Worm (Caenorhabditis elegans): ENCODE measurements around the gene coq-8.

coq-8 gene

ce11 chrIII:4863127-4863526 is at the start of gene coq-8:
Gene coq-8, plus strand, starts transcription at chrIII:4863427.
- TF ChIP-seq aly-1 (tag; optimal IDR thresholded peaks at IDR 0.05) (no peak), ceh-36 (tag; optimal IDR thresholded peaks at IDR 0.05) (no peak), tbx-37 (GFP tag; conservative IDR thresholded peaks at IDR 0.05) (no peak), flt-1 (GFP tag; IDR thresholded peaks at IDR 0.05) (no peak), hmg-4 (GFP tag; optimal IDR thresholded peaks at IDR 0.05) (no peak), tra-4 (tag; optimal IDR thresholded peaks at IDR 0.05) (no peak), pes-1 (GFP tag; IDR thresholded peaks at IDR 0.05) (no peak), tbx-11 (GFP tag; IDR thresholded peaks at IDR 0.05) (no peak), B0310.2 (tag; optimal IDR thresholded peaks at IDR 0.05) (no peak), hmbx-1 (tag; optimal IDR thresholded peaks at IDR 0.05) (no peak), hnd-1 (tag; optimal IDR thresholded peaks at IDR 0.05) (no peak), ceh-13 (GFP tag; optimal IDR thresholded peaks at IDR 0.05) (no peak), ets-7 (tag; optimal IDR thresholded peaks at IDR 0.05) (no peak), scrt-1 (GFP tag; IDR thresholded peaks at IDR 0.05) (no peak), F13C5.2 (tag; optimal IDR thresholded peaks at IDR 0.05) (no peak), sea-1 (GFP tag; conservative IDR thresholded peaks at IDR 0.05) (no peak), ama-1 (optimal IDR thresholded peaks at IDR 0.05) (no peak)

ce11 chrIII:4814730-4815129 is 48.5 kb upstream of the coq-8 start, which contains the start of gene arl-6:
Gene arl-6, minus strand, starts transcription at chrIII:4814830.
- TF ChIP-seq ceh-36 (tag; optimal IDR thresholded peaks at IDR 0.05) (no peak), B0310.2 (tag; optimal IDR thresholded peaks at IDR 0.05) (no peak), tbx-11 (GFP tag; IDR thresholded peaks at IDR 0.05) (no peak), ceh-13 (GFP tag; optimal IDR thresholded peaks at IDR 0.05) (no peak), scrt-1 (GFP tag; IDR thresholded peaks at IDR 0.05) (no peak), F13C5.2 (tag; optimal IDR thresholded peaks at IDR 0.05) (no peak), aly-1 (tag; optimal IDR thresholded peaks at IDR 0.05) (no peak), hnd-1 (tag; optimal IDR thresholded peaks at IDR 0.05) (no peak), flt-1 (GFP tag; IDR thresholded peaks at IDR 0.05) (no peak), tbx-37 (GFP tag; conservative IDR thresholded peaks at IDR 0.05) (no peak)

- TF ChIP-seq B0310.2 (tag; optimal IDR thresholded peaks at IDR 0.05): no peak
- no peak for TF ChIP-seq ets-7 (tag; optimal IDR thresholded peaks at IDR 0.05)
- no peak for TF ChIP-seq hnd-1 (tag; optimal IDR thresholded peaks at IDR 0.05)
- no peak for TF ChIP-seq ama-1 (optimal IDR thresholded peaks at IDR 0.05)
- no peak for TF ChIP-seq scrt-1 (GFP tag; IDR thresholded peaks at IDR 0.05)
- TF ChIP-seq F13C5.2 (tag; optimal IDR thresholded peaks at IDR 0.05): no peak
- no peak for TF ChIP-seq ceh-36 (tag; optimal IDR thresholded peaks at IDR 0.05)
- no peak for TF ChIP-seq tbx-37 (GFP tag; conservative IDR thresholded peaks at IDR 0.05)
- no peak for TF ChIP-seq ceh-13 (GFP tag; optimal IDR thresholded peaks at IDR 0.05)
- no peak for TF ChIP-seq tbx-11 (GFP tag; IDR thresholded peaks at IDR 0.05)
- TF ChIP-seq hmbx-1 (tag; optimal IDR thresholded peaks at IDR 0.05): no peak
- no peak for TF ChIP-seq aly-1 (tag; optimal IDR thresholded peaks at IDR 0.05)
- no peak for TF ChIP-seq sea-1 (GFP tag; conservative IDR thresholded peaks at IDR 0.05)
- TF ChIP-seq pes-1 (GFP tag; IDR thresholded peaks at IDR 0.05): no peak
- no peak for TF ChIP-seq tra-4 (tag; optimal IDR thresholded peaks at IDR 0.05)
- no peak for TF ChIP-seq hmg-4 (GFP tag; optimal IDR thresholded peaks at IDR 0.05)
Observed at ce11 chrIII:4817240-4817639, 46.0 kb upstream of the coq-8 start, which contains the start of gene F26A1.4. Gene F26A1.4, plus strand, starts transcription at chrIII:4817540.

ce11 chrIII:4819843-4820242 is 43.4 kb upstream of the coq-8 start, which contains the start of gene F26A1.7:
Gene F26A1.7, minus strand, starts transcription at chrIII:4819943.
- TF ChIP-seq scrt-1 (GFP tag; IDR thresholded peaks at IDR 0.05) (no peak), pes-1 (GFP tag; IDR thresholded peaks at IDR 0.05) (no peak), ama-1 (optimal IDR thresholded peaks at IDR 0.05) (no peak)

ce11 chrIII:4822140-4822539 is 41.1 kb upstream of the coq-8 start, which contains the start of gene F26A1.8:
Gene F26A1.8, minus strand, starts transcription at chrIII:4822240.
- TF ChIP-seq pes-1 (GFP tag; IDR thresholded peaks at IDR 0.05): no peak
- no peak for TF ChIP-seq tbx-11 (GFP tag; IDR thresholded peaks at IDR 0.05)
- TF ChIP-seq hnd-1 (tag; optimal IDR thresholded peaks at IDR 0.05): no peak
- TF ChIP-seq ama-1 (optimal IDR thresholded peaks at IDR 0.05): no peak
- TF ChIP-seq sea-1 (GFP tag; conservative IDR thresholded peaks at IDR 0.05): no peak
- no peak for TF ChIP-seq tra-4 (tag; optimal IDR thresholded peaks at IDR 0.05)
- no peak for TF ChIP-seq hmg-4 (GFP tag; optimal IDR thresholded peaks at IDR 0.05)
- no peak for TF ChIP-seq flt-1 (GFP tag; IDR thresholded peaks at IDR 0.05)
- TF ChIP-seq scrt-1 (GFP tag; IDR thresholded peaks at IDR 0.05): no peak
- TF ChIP-seq ets-7 (tag; optimal IDR thresholded peaks at IDR 0.05): no peak
- no peak for TF ChIP-seq ceh-13 (GFP tag; optimal IDR thresholded peaks at IDR 0.05)
- no peak for TF ChIP-seq B0310.2 (tag; optimal IDR thresholded peaks at IDR 0.05)
- TF ChIP-seq aly-1 (tag; optimal IDR thresholded peaks at IDR 0.05): no peak
- TF ChIP-seq tbx-37 (GFP tag; conservative IDR thresholded peaks at IDR 0.05): no peak
- TF ChIP-seq F13C5.2 (tag; optimal IDR thresholded peaks at IDR 0.05): no peak
- TF ChIP-seq ceh-36 (tag; optimal IDR thresholded peaks at IDR 0.05): no peak
- no peak for TF ChIP-seq hmbx-1 (tag; optimal IDR thresholded peaks at IDR 0.05)

- TF ChIP-seq tbx-11 (GFP tag; IDR thresholded peaks at IDR 0.05): no peak
- TF ChIP-seq B0310.2 (tag; optimal IDR thresholded peaks at IDR 0.05): no peak
- no peak for TF ChIP-seq hmg-4 (GFP tag; optimal IDR thresholded peaks at IDR 0.05)
- no peak for TF ChIP-seq ceh-36 (tag; optimal IDR thresholded peaks at IDR 0.05)
- no peak for TF ChIP-seq tra-4 (tag; optimal IDR thresholded peaks at IDR 0.05)
- no peak for TF ChIP-seq tbx-37 (GFP tag; conservative IDR thresholded peaks at IDR 0.05)
- no peak for TF ChIP-seq scrt-1 (GFP tag; IDR thresholded peaks at IDR 0.05)
- TF ChIP-seq ama-1 (optimal IDR thresholded peaks at IDR 0.05): no peak
- TF ChIP-seq hmbx-1 (tag; optimal IDR thresholded peaks at IDR 0.05): no peak
- no peak for TF ChIP-seq pes-1 (GFP tag; IDR thresholded peaks at IDR 0.05)
- no peak for TF ChIP-seq flt-1 (GFP tag; IDR thresholded peaks at IDR 0.05)
- TF ChIP-seq ets-7 (tag; optimal IDR thresholded peaks at IDR 0.05): no peak
- no peak for TF ChIP-seq ceh-13 (GFP tag; optimal IDR thresholded peaks at IDR 0.05)
- TF ChIP-seq hnd-1 (tag; optimal IDR thresholded peaks at IDR 0.05): no peak
- TF ChIP-seq aly-1 (tag; optimal IDR thresholded peaks at IDR 0.05): no peak
- no peak for TF ChIP-seq F13C5.2 (tag; optimal IDR thresholded peaks at IDR 0.05)
Observed at ce11 chrIII:4826606-4827005, 36.6 kb upstream of the coq-8 start, which contains the start of gene F26A1.3. Gene F26A1.3, plus strand, starts transcription at chrIII:4826906.

ce11 chrIII:4829440-4829839 is 33.8 kb upstream of the coq-8 start, which contains the start of gene F26A1.9:
Gene F26A1.9, minus strand, starts transcription at chrIII:4829540.
- no peak for TF ChIP-seq ama-1 (optimal IDR thresholded peaks at IDR 0.05)
- no peak for TF ChIP-seq tbx-37 (GFP tag; conservative IDR thresholded peaks at IDR 0.05)
- TF ChIP-seq tra-4 (tag; optimal IDR thresholded peaks at IDR 0.05): no peak
- no peak for TF ChIP-seq hnd-1 (tag; optimal IDR thresholded peaks at IDR 0.05)
- TF ChIP-seq B0310.2 (tag; optimal IDR thresholded peaks at IDR 0.05): no peak
- TF ChIP-seq hmg-4 (GFP tag; optimal IDR thresholded peaks at IDR 0.05): no peak

Data from whole organism, early embryonic.